Worm (Caenorhabditis elegans): ENCODE results near the gene Y53G8AM.4.

Y53G8AM.4 gene

ce11 chrIII:3271682-3272081, 16.2 kb upstream of the Y53G8AM.4 start (continued):
- TF ChIP-seq madf-9 (GFP tag; conservative IDR thresholded peaks at IDR 0.05) (0 out of 2 replicates have a peak, but pooled peaks have one; percentile 20), daf-12 (tag; optimal IDR thresholded peaks at IDR 0.05) (no peak), php-3 (GFP tag; IDR thresholded peaks at IDR 0.05) (no peak), Y75B8A.6 (GFP tag; IDR thresholded peaks at IDR 0.05) (no peak), dmd-6 (GFP tag; IDR thresholded peaks at IDR 0.05) (peak; percentile 63), lim-7 (GFP tag; IDR thresholded peaks at IDR 0.05) (no peak), hlh-11 (tag; optimal IDR thresholded peaks at IDR 0.05) (peak; percentile 82), madf-5 (GFP tag; IDR thresholded peaks at IDR 0.05) (no peak), lin-15B (tag; optimal IDR thresholded peaks at IDR 0.05) (no peak), spr-1 (tag; optimal IDR thresholded peaks at IDR 0.05) (peak; percentile 31), zag-1 (tag; optimal IDR thresholded peaks at IDR 0.05) (no peak), mep-1 (tag; optimal IDR thresholded peaks at IDR 0.05) (peak; percentile 84), nhr-111 (GFP tag; optimal IDR thresholded peaks at IDR 0.05) (no peak), nhr-11 (tag; optimal IDR thresholded peaks at IDR 0.05) (no peak), gei-8 (GFP tag; optimal IDR thresholded peaks at IDR 0.05) (no peak), rbr-2 (tag; optimal IDR thresholded peaks at IDR 0.05) (peak; percentile 50), nhr-237 (tag; optimal IDR thresholded peaks at IDR 0.05) (no peak), ceh-82 (tag; optimal IDR thresholded peaks at IDR 0.05) (no peak), vab-7 (GFP tag; IDR thresholded peaks at IDR 0.05) (no peak), snpc-4 (tag; optimal IDR thresholded peaks at IDR 0.05) (no peak), fos-1 (tag; optimal IDR thresholded peaks at IDR 0.05) (no peak), F44E2.7 (GFP tag; IDR thresholded peaks at IDR 0.05) (no peak), nhr-10 (tag; optimal IDR thresholded peaks at IDR 0.05) (no peak), hif-1 (tag; optimal IDR thresholded peaks at IDR 0.05) (peak in 1 of 2 experiments; percentile 31), F26F4.8 (GFP tag; conservative IDR thresholded peaks at IDR 0.05) (no peak), aly-2 (tag; optimal IDR thresholded peaks at IDR 0.05) (no peak), snpc-1.2 (GFP tag; IDR thresholded peaks at IDR 0.05) (no peak), jun-1 (tag; optimal IDR thresholded peaks at IDR 0.05) (peak; percentile 0), nhr-102 (tag; optimal IDR thresholded peaks at IDR 0.05) (peak; percentile 27), lin-13 (GFP tag; optimal IDR thresholded peaks at IDR 0.05) (peak; percentile 35), lin-39 (tag; optimal IDR thresholded peaks at IDR 0.05) (no peak), nhr-77 (tag; optimal IDR thresholded peaks at IDR 0.05) (no peak), egl-43 (GFP tag; IDR thresholded peaks at IDR 0.05) (0 out of 2 replicates have a peak, but pooled peaks have one; percentile 54), arid-1 (GFP tag; conservative IDR thresholded peaks at IDR 0.05) (no peak), egl-27 (tag; optimal IDR thresholded peaks at IDR 0.05) (no peak), nhr-25 (tag; optimal IDR thresholded peaks at IDR 0.05; ENCODE audit: borderline replicate concordance, insufficient read depth) (peak; percentile 73), ceh-62 (tag; optimal IDR thresholded peaks at IDR 0.05) (no peak), zfp-3 (GFP tag; conservative IDR thresholded peaks at IDR 0.05) (no peak), unc-62 (GFP tag; optimal IDR thresholded peaks at IDR 0.05 in 1 of 2) (peak in 1 of 2 experiments; percentile 38), unc-62 (tag; optimal IDR thresholded peaks at IDR 0.05) (no peak), nhr-6 (tag; optimal IDR thresholded peaks at IDR 0.05) (no peak), nhr-76 (tag; optimal IDR thresholded peaks at IDR 0.05) (no peak), ces-1 (GFP tag; optimal IDR thresholded peaks at IDR 0.05) (no peak), mdt-29 (GFP tag; IDR thresholded peaks at IDR 0.05) (no peak), sdz-12 (GFP tag; optimal IDR thresholded peaks at IDR 0.05) (no peak), pha-4 (GFP tag; IDR thresholded peaks at IDR 0.05) (peak; percentile 73; the same call in 1 of the 2 replicates), pha-4 (tag; optimal IDR thresholded peaks at IDR 0.05) (no peak), attf-4 (tag; optimal IDR thresholded peaks at IDR 0.05) (no peak), aha-1 (tag) (peak; percentile 58), zip-11 (GFP tag; IDR thresholded peaks at IDR 0.05) (no peak), duxl-1 (tag; optimal IDR thresholded peaks at IDR 0.05; ENCODE audit: poor library complexity) (no peak), mxl-2 (GFP tag; conservative IDR thresholded peaks at IDR 0.05) (0 out of 2 replicates have a peak, but pooled peaks have one; percentile 46), ceh-20 (GFP tag; IDR thresholded peaks at IDR 0.05) (peak; percentile 35; the same call in 1 of the 2 replicates)

Data from whole organism, L4 larva.